Worm (Caenorhabditis elegans) whole organism, young adult: ENCODE measurements around the gene F52E1.5.

Experiments used
- C17E4.6 ChIP-seq: fragments of 200-800 bp; sonication (Bioruptor generic); IDR thresholded peaks from 2 replicates; pipeline ENCODE4 v1.3.6; 2022; ENCODE audit warnings: missing genetic modification reagents, missing genetic modification characterization, missing compliant biosample characterization
- D2030.7 ChIP-seq: fragments of 200-800 bp; sonication (Bioruptor generic); IDR thresholded peaks from 2 replicates; pipeline ENCODE4 v1.3.6; 2022; ENCODE audit warnings: missing genetic modification reagents, missing genetic modification characterization, missing compliant biosample characterization
- F10E7.11 ChIP-seq: sonication (generic microtip); optimal IDR thresholded peaks from 2 replicates; lab custom pipeline; 2017; ENCODE audit warnings: mild to moderate bottlenecking, missing genetic modification characterization, moderate library complexity, missing compliant biosample characterization
- F49E8.2 ChIP-seq: sonication (generic microtip); optimal IDR thresholded peaks from 3 replicates; lab custom pipeline; 2017; ENCODE audit warnings: missing genetic modification characterization, mild to moderate bottlenecking, missing compliant biosample characterization, antibody characterized with exemption, moderate library complexity; ENCODE audit not compliant: insufficient read depth
- F57A8.1 ChIP-seq: fragments of 200-800 bp; sonication (Bioruptor generic); optimal IDR thresholded peaks from 2 replicates; lab custom pipeline; 2018; ENCODE audit warnings: mild to moderate bottlenecking, missing genetic modification characterization, moderate library complexity, missing compliant biosample characterization
- F57C9.4 ChIP-seq: sonication (generic microtip); optimal IDR thresholded peaks from 2 replicates; lab custom pipeline; 2017; ENCODE audit warnings: mild to moderate bottlenecking, missing genetic modification characterization, missing compliant biosample characterization
- Y53F4B.3 ChIP-seq: fragments of 200-800 bp; sonication (Bioruptor generic); IDR thresholded peaks from 2 replicates; pipeline ENCODE4 v1.3.6; 2022; ENCODE audit warnings: missing genetic modification reagents, missing genetic modification characterization, missing compliant biosample characterization
- Y53G8AR.9 ChIP-seq: fragments of 200-800 bp; sonication (Bioruptor generic); conservative IDR thresholded peaks from 2 replicates; pipeline ENCODE4 v1.3.6; 2022; ENCODE audit warnings: missing genetic modification reagents, missing genetic modification characterization, missing compliant biosample characterization
- Y79H2A.3 ChIP-seq: fragments of 200-800 bp; sonication (Bioruptor generic); conservative IDR thresholded peaks from 2 replicates; pipeline ENCODE4 v1.3.6; 2022; ENCODE audit warnings: missing genetic modification reagents, missing genetic modification characterization, missing compliant biosample characterization
- Y95B8A.8 ChIP-seq: fragments of 200-800 bp; sonication (Bioruptor generic); IDR thresholded peaks from 2 replicates; pipeline ENCODE4 v1.3.6; 2022; ENCODE audit warnings: missing genetic modification reagents, missing genetic modification characterization, missing compliant biosample characterization
- akir-1 ChIP-seq: fragments of 200-800 bp; sonication (Bioruptor generic); optimal IDR thresholded peaks from 2 replicates; lab custom pipeline; 2018; ENCODE audit warnings: mild to moderate bottlenecking, missing genetic modification characterization, moderate library complexity, missing compliant biosample characterization
- aptf-2 ChIP-seq: fragments of 200-800 bp; sonication (Bioruptor generic); conservative IDR thresholded peaks from 2 replicates; pipeline ENCODE4 v1.3.6; 2022; ENCODE audit warnings: missing genetic modification reagents, missing genetic modification characterization, missing compliant biosample characterization
- cebp-1 ChIP-seq, 2 experiments: fragments of 200-800 bp in 1 of 2; sonication (Bioruptor generic) in 1 of 2; sonication (generic microtip) in 1 of 2; IDR thresholded peaks in 1 of 2; optimal IDR thresholded peaks in 1 of 2; 2 replicates each; pipeline versions ENCODE4 v1.3.6 to Lab custom; 2017 to 2022; ENCODE audit warnings: missing compliant biosample characterization in 2 of 2, missing genetic modification characterization in 2 of 2, mild to moderate bottlenecking in 1 of 2, missing genetic modification reagents in 1 of 2, moderate library complexity in 1 of 2
- ceh-27 ChIP-seq: fragments of 200-800 bp; sonication (Bioruptor generic); optimal IDR thresholded peaks from 2 replicates; lab custom pipeline; 2018; ENCODE audit warnings: mild to moderate bottlenecking, missing genetic modification characterization, moderate library complexity, missing compliant biosample characterization
- ceh-40 ChIP-seq: fragments of 200-800 bp; sonication (Bioruptor generic); IDR thresholded peaks from 2 replicates; pipeline ENCODE4 v1.3.6; 2022; ENCODE audit warnings: missing genetic modification characterization, missing compliant biosample characterization
- chd-7 ChIP-seq: sonication (generic microtip); optimal IDR thresholded peaks from 2 replicates; lab custom pipeline; 2016; ENCODE audit warnings: mild to moderate bottlenecking, missing genetic modification characterization, moderate library complexity, missing compliant biosample characterization
- die-1 ChIP-seq: sonication (generic microtip); optimal IDR thresholded peaks from 2 replicates; lab custom pipeline; 2016; ENCODE audit warnings: missing genotype, mild to moderate bottlenecking, missing genetic modification characterization, missing compliant biosample characterization
- dpff-1 ChIP-seq: sonication (generic microtip); optimal IDR thresholded peaks from 2 replicates; lab custom pipeline; 2017; ENCODE audit warnings: mild to moderate bottlenecking, missing genetic modification characterization, missing compliant biosample characterization
- egl-18 ChIP-seq: fragments of 200-800 bp; sonication (Bioruptor generic); IDR thresholded peaks from 2 replicates; pipeline ENCODE4 v1.3.6; 2022; ENCODE audit warnings: missing genetic modification reagents, missing genetic modification characterization, missing compliant biosample characterization
- ekl-4 ChIP-seq: fragments of 200-800 bp; sonication (Bioruptor generic); IDR thresholded peaks from 2 replicates; pipeline ENCODE4 v1.3.6; 2022; ENCODE audit warnings: missing genetic modification reagents, missing genetic modification characterization, missing compliant biosample characterization
- ets-4 ChIP-seq: fragments of 200-800 bp; sonication (Bioruptor generic); optimal IDR thresholded peaks from 2 replicates; lab custom pipeline; 2018; ENCODE audit warnings: mild to moderate bottlenecking, missing genetic modification characterization, missing compliant biosample characterization
- gei-17 ChIP-seq: fragments of 200-800 bp; sonication (Bioruptor generic); optimal IDR thresholded peaks from 2 replicates; lab custom pipeline; 2018; ENCODE audit warnings: mild to moderate bottlenecking, missing genetic modification characterization, missing compliant biosample characterization
- him-1 ChIP-seq: sonication (generic microtip); optimal IDR thresholded peaks from 2 replicates; lab custom pipeline; 2016; ENCODE audit warnings: missing genotype, missing genetic modification reagents, missing genetic modification characterization, missing compliant biosample characterization
- hlh-12 ChIP-seq: sonication (generic microtip); optimal IDR thresholded peaks from 2 replicates; lab custom pipeline; 2016; ENCODE audit warnings: missing genetic modification characterization, missing compliant biosample characterization
- hlh-26 ChIP-seq: fragments of 200-800 bp; sonication (Bioruptor generic); conservative IDR thresholded peaks from 2 replicates; pipeline ENCODE4 v1.3.6; 2022; ENCODE audit warnings: missing genetic modification reagents, missing genetic modification characterization, missing compliant biosample characterization
- lin-26 ChIP-seq: fragments of 200-800 bp; sonication (Bioruptor generic); IDR thresholded peaks from 2 replicates; pipeline ENCODE4 v1.3.6; 2022; ENCODE audit warnings: missing genetic modification reagents, missing genetic modification characterization, missing compliant biosample characterization
- lin-40 ChIP-seq: sonication (generic microtip); optimal IDR thresholded peaks from 2 replicates; lab custom pipeline; 2016; ENCODE audit warnings: missing genetic modification characterization, mild to moderate bottlenecking, missing compliant biosample characterization, missing genotype, missing genetic modification reagents
- lin-54 ChIP-seq: fragments of 200-800 bp; sonication (Bioruptor generic); optimal IDR thresholded peaks from 2 replicates; lab custom pipeline; 2018; ENCODE audit warnings: mild to moderate bottlenecking, missing genetic modification characterization, missing compliant biosample characterization
- lsl-1 ChIP-seq: fragments of 200-800 bp; sonication (Bioruptor generic); optimal IDR thresholded peaks from 2 replicates; lab custom pipeline; 2018; ENCODE audit warnings: mild to moderate bottlenecking, missing genetic modification characterization, moderate library complexity, missing compliant biosample characterization
- madf-8 ChIP-seq: fragments of 200-800 bp; sonication (Bioruptor generic); conservative IDR thresholded peaks from 2 replicates; pipeline ENCODE4 v1.3.6; 2022; ENCODE audit warnings: missing genetic modification reagents, missing genetic modification characterization, missing compliant biosample characterization
- mxl-1 ChIP-seq: sonication (generic microtip); optimal IDR thresholded peaks from 2 replicates; lab custom pipeline; 2016; ENCODE audit warnings: missing genetic modification characterization, missing compliant biosample characterization
- nfya-1 ChIP-seq: sonication (generic microtip); optimal IDR thresholded peaks from 2 replicates; lab custom pipeline; 2017; ENCODE audit warnings: antibody characterized with exemption, missing compliant biosample characterization, missing genetic modification characterization, borderline replicate concordance; ENCODE audit not compliant: insufficient read depth
- nhr-120 ChIP-seq: fragments of 200-800 bp; sonication (Bioruptor generic); IDR thresholded peaks from 2 replicates; pipeline ENCODE4 v1.3.6; 2022; ENCODE audit warnings: missing genetic modification characterization, missing compliant biosample characterization
- nhr-27 ChIP-seq: fragments of 200-800 bp; sonication (Bioruptor generic); optimal IDR thresholded peaks from 2 replicates; lab custom pipeline; 2018; ENCODE audit warnings: mild to moderate bottlenecking, missing genetic modification characterization, moderate library complexity, missing compliant biosample characterization
- pbrm-1 ChIP-seq: fragments of 200-800 bp; sonication (Bioruptor generic); IDR thresholded peaks from 2 replicates; pipeline ENCODE4 v1.3.6; 2022; ENCODE audit warnings: missing genetic modification reagents, missing genetic modification characterization, missing compliant biosample characterization
- repo-1 ChIP-seq: sonication (generic microtip); optimal IDR thresholded peaks from 2 replicates; lab custom pipeline; 2017; ENCODE audit warnings: mild to moderate bottlenecking, missing genetic modification characterization, missing compliant biosample characterization
- sea-2 ChIP-seq: fragments of 200-800 bp; sonication (Bioruptor generic); IDR thresholded peaks from 2 replicates; pipeline ENCODE4 v1.3.6; 2022; ENCODE audit warnings: missing genetic modification characterization, missing compliant biosample characterization
- snpc-4 ChIP-seq, 5 experiments: fragments of 150-350 bp in 1 of 5; sonication (generic microtip) in 4 of 5; optimal IDR thresholded peaks; 2 replicates each; lab custom pipeline; 2014 to 2018; ENCODE audit warnings: missing genetic modification characterization in 5 of 5, missing biosample characterization in 3 of 5, antibody characterized with exemption in 2 of 5, mild to moderate bottlenecking in 2 of 5, missing compliant biosample characterization in 2 of 5, missing genotype in 2 of 5, moderate library complexity in 2 of 5, missing genetic modification reagents in 1 of 5
- sptf-2 ChIP-seq: fragments of 200-800 bp; sonication (Bioruptor generic); optimal IDR thresholded peaks from 2 replicates; lab custom pipeline; 2018; ENCODE audit warnings: mild to moderate bottlenecking, missing genetic modification characterization, missing compliant biosample characterization
- tbp1 ChIP-seq: fragments of 200-800 bp; sonication (Bioruptor generic); optimal IDR thresholded peaks from 2 replicates; lab custom pipeline; 2018; ENCODE audit warnings: mild to moderate bottlenecking, missing genetic modification characterization, missing compliant biosample characterization
- tbx-9 ChIP-seq: sonication (generic microtip); optimal IDR thresholded peaks from 2 replicates; lab custom pipeline; 2016; ENCODE audit warnings: borderline replicate concordance, missing genetic modification characterization, inconsistent platforms, missing compliant biosample characterization
- tlf-1 ChIP-seq: fragments of 200-800 bp; sonication (Bioruptor generic); optimal IDR thresholded peaks from 2 replicates; lab custom pipeline; 2018; ENCODE audit warnings: mild to moderate bottlenecking, missing genetic modification characterization, missing compliant biosample characterization
- unc-130 ChIP-seq: sonication (generic microtip); optimal IDR thresholded peaks from 2 replicates; lab custom pipeline; 2016; ENCODE audit warnings: missing genetic modification reagents, missing genetic modification characterization, missing compliant biosample characterization
- zim-3 ChIP-seq: sonication (generic microtip); optimal IDR thresholded peaks from 2 replicates; lab custom pipeline; 2017; ENCODE audit warnings: mild to moderate bottlenecking, missing genetic modification characterization, moderate library complexity, missing compliant biosample characterization
- ztf-18 ChIP-seq: sonication (generic microtip); optimal IDR thresholded peaks from 2 replicates; lab custom pipeline; 2016; ENCODE audit warnings: missing genotype, mild to moderate bottlenecking, missing genetic modification characterization, missing compliant biosample characterization
- ztf-26 ChIP-seq: sonication (generic microtip); optimal IDR thresholded peaks from 2 replicates; lab custom pipeline; 2017; ENCODE audit warnings: missing genetic modification characterization, missing compliant biosample characterization
- ztf-3 ChIP-seq: fragments of 200-800 bp; sonication (Bioruptor generic); optimal IDR thresholded peaks from 2 replicates; lab custom pipeline; 2018; ENCODE audit warnings: mild to moderate bottlenecking, missing genetic modification characterization, missing compliant biosample characterization

The F52E1.5 gene

ce11 chrV:8348959-8349389 lies 30.3 kb upstream of the F52E1.5 start (continued):
- TF ChIP-seq F57C9.4 (tag; lab: Kevin White, UChicago): no peak
- peak; percentile 84 for TF ChIP-seq tbp1 (GFP tag; lab: Kevin White, UChicago)
- TF ChIP-seq akir-1: peak; percentile 68
- peak; percentile 99 for TF ChIP-seq him-1
- TF ChIP-seq mxl-1 (tag; lab: Kevin White, UChicago): no peak
- peak; percentile 66 for TF ChIP-seq madf-8
- peak; percentile 85 for TF ChIP-seq repo-1 (tag; lab: Kevin White, UChicago)
- peak; percentile 88 for TF ChIP-seq ztf-18 (tag; lab: Kevin White, UChicago)
- TF ChIP-seq ztf-3 (GFP tag; lab: Kevin White, UChicago): peak; percentile 15
- no peak for TF ChIP-seq nhr-120 (GFP tag; lab: Robert Waterston, UW)
- peak; percentile 84 for TF ChIP-seq lin-54
- TF ChIP-seq D2030.7: peak; percentile 95
- no peak for TF ChIP-seq Y95B8A.8 (GFP tag; lab: Robert Waterston, UW)
- TF ChIP-seq zim-3 (tag; lab: Kevin White, UChicago): peak; percentile 0
- peak; percentile 55 for TF ChIP-seq F10E7.11 (tag; lab: Kevin White, UChicago)
- peak; percentile 81 for TF ChIP-seq lsl-1 (GFP tag; lab: Kevin White, UChicago)
- TF ChIP-seq ekl-4 (GFP tag; lab: Robert Waterston, UW): peak; percentile 94
- TF ChIP-seq pbrm-1 (GFP tag; lab: Robert Waterston, UW): peak; percentile 99
- TF ChIP-seq tlf-1 (GFP tag; lab: Kevin White, UChicago): peak; percentile 67
- TF ChIP-seq ceh-27 (GFP tag; lab: Kevin White, UChicago): peak; percentile 67
- TF ChIP-seq chd-7: peak; percentile 78
- no peak for TF ChIP-seq dpff-1 (tag; lab: Kevin White, UChicago)
- peak; percentile 79 for TF ChIP-seq unc-130
- no peak for TF ChIP-seq nfya-1 (tag; lab: Kevin White, UChicago)
- TF ChIP-seq tbx-9 (tag; lab: Kevin White, UChicago): no peak
- no peak for TF ChIP-seq F57A8.1 (GFP tag; lab: Kevin White, UChicago)
- no peak for TF ChIP-seq nhr-27 (tag; lab: Kevin White, UChicago)
- peak; percentile 54 for TF ChIP-seq lin-26 (GFP tag; lab: Robert Waterston, UW)
- peak; percentile 93 for TF ChIP-seq sptf-2 (GFP tag; lab: Kevin White, UChicago)
- TF ChIP-seq gei-17 (GFP tag; lab: Kevin White, UChicago): peak; percentile 65
- peak; percentile 34 for TF ChIP-seq ets-4 (GFP tag; lab: Kevin White, UChicago)
- no peak for TF ChIP-seq Y53F4B.3 (GFP tag; lab: Robert Waterston, UW)
- TF ChIP-seq die-1 (tag; lab: Kevin White, UChicago): peak; percentile 55
- peak; percentile 96 for TF ChIP-seq F49E8.2 (tag; lab: Kevin White, UChicago)
- TF ChIP-seq hlh-26 (GFP tag; lab: Robert Waterston, UW): no peak
- TF ChIP-seq egl-18: 0 out of 2 replicates have a peak, but pooled peaks have one; percentile 9
- no peak for TF ChIP-seq cebp-1 (GFP tag; IDR thresholded peaks at IDR 0.05; lab: Robert Waterston, UW)
- peak; percentile 76 for TF ChIP-seq cebp-1 (tag; optimal IDR thresholded peaks at IDR 0.05; lab: Kevin White, UChicago)
- no peak for TF ChIP-seq ceh-40
- TF ChIP-seq C17E4.6 (GFP tag; lab: Robert Waterston, UW): peak; percentile 72; the same call in 1 of the 2 replicates
- peak; percentile 81 for TF ChIP-seq lin-40 (tag; lab: Kevin White, UChicago)
- TF ChIP-seq sea-2 (GFP tag; lab: Robert Waterston, UW): no peak
- TF ChIP-seq aptf-2 (GFP tag; lab: Robert Waterston, UW): peak; percentile 92
- TF ChIP-seq ztf-26: no peak
- TF ChIP-seq hlh-12 (tag; lab: Kevin White, UChicago): no peak
- peak; percentile 85 for TF ChIP-seq Y53G8AR.9 (GFP tag; lab: Robert Waterston, UW)
- TF ChIP-seq snpc-4 (GFP tag; optimal IDR thresholded peaks at IDR 0.05; lab: Kevin White, UChicago): peak; percentile 100
- TF ChIP-seq snpc-4 (tag; optimal IDR thresholded peaks at IDR 0.05; lab: Kevin White, UChicago): peak; percentile 99 to 100 (median 100)
- no peak for TF ChIP-seq Y79H2A.3
